In genomic region chr3L:636434-636833, dm6 we compare ENCODE assay signal across 1 fruit fly cellular context.
TF ChIP-seq lines count a peak whose summit lies in the region.

No protein-coding gene starts in this region.

TF ChIP-seq in whole organism, embryonic, 481 proteins besides CTCF, POLR2A, EP300 and RAD21 (continued from another document and continues in another):
- TF ChIP-seq scrt (GFP tag; optimal IDR thresholded peaks at IDR 0.05; lab: Kevin White, UChicago) (no peak), bsh (GFP tag; optimal IDR thresholded peaks at IDR 0.05; lab: Kevin White, UChicago) (peak; percentile 86 to 87), CG17385 (GFP tag; optimal IDR thresholded peaks at IDR 0.05; lab: Kevin White, UChicago) (peak; percentile 43), sisA (GFP tag; IDR thresholded peaks at IDR 0.05; lab: Robert Waterston, UW) (peak; percentile 72), Ssrp (tag; optimal IDR thresholded peaks at IDR 0.05; lab: Kevin White, UChicago) (peak; percentile 61), Awh (GFP tag; IDR thresholded peaks at IDR 0.05; lab: Robert Waterston, UW) (peak; percentile 74), BtbVII (GFP tag; optimal IDR thresholded peaks at IDR 0.05; lab: Kevin White, UChicago) (peak; percentile 21), NK7.1 (GFP tag; optimal IDR thresholded peaks at IDR 0.05; lab: Kevin White, UChicago) (no peak), Hmx (GFP tag; optimal IDR thresholded peaks at IDR 0.05; lab: Kevin White, UChicago) (no peak), Atf-2 (GFP tag; optimal IDR thresholded peaks at IDR 0.05; lab: Kevin White, UChicago) (peak; percentile 29), CG8478 (optimal IDR thresholded peaks at IDR 0.05; lab: Kevin White, UChicago) (no peak), Dll (GFP tag; IDR thresholded peaks at IDR 0.05; lab: Robert Waterston, UW; ENCODE audit: partially characterized antibody) (no peak), gce (GFP tag; IDR thresholded peaks at IDR 0.05; lab: Robert Waterston, UW) (peak; percentile 71; the same call in 1 of the 3 replicates), inv (GFP tag; IDR thresholded peaks at IDR 0.05; lab: Robert Waterston, UW; ENCODE audit: partially characterized antibody) (no peak), CG17802 (tag; optimal IDR thresholded peaks at IDR 0.05; lab: Kevin White, UChicago) (peak; percentile 46), Doc2 (GFP tag; IDR thresholded peaks at IDR 0.05; lab: Robert Waterston, UW) (no peak), Dref (GFP tag; IDR thresholded peaks at IDR 0.05; lab: Robert Waterston, UW) (no peak), CG12219 (GFP tag; optimal IDR thresholded peaks at IDR 0.05; lab: Kevin White, UChicago) (peak; percentile 57), esg (GFP tag; conservative IDR thresholded peaks at IDR 0.05; lab: Robert Waterston, UW) (peak; percentile 63), usp (GFP tag; optimal IDR thresholded peaks at IDR 0.05; lab: Kevin White, UChicago) (no peak), sc (optimal IDR thresholded peaks at IDR 0.05; lab: Kevin White, UChicago) (no peak), sc (GFP tag; optimal IDR thresholded peaks at IDR 0.05; lab: Kevin White, UChicago) (peak; percentile 67), CG10431 (GFP tag; optimal IDR thresholded peaks at IDR 0.05; lab: Kevin White, UChicago) (no peak), fd3F (GFP tag; optimal IDR thresholded peaks at IDR 0.05; lab: Kevin White, UChicago) (no peak), NfI (GFP tag; optimal IDR thresholded peaks at IDR 0.05; lab: Kevin White, UChicago) (no peak), tna (GFP tag; IDR thresholded peaks at IDR 0.05; lab: Robert Waterston, UW; ENCODE audit: partially characterized antibody) (no peak), D19B (GFP tag; optimal IDR thresholded peaks at IDR 0.05; lab: Kevin White, UChicago) (no peak), chn (GFP tag; optimal IDR thresholded peaks at IDR 0.05; lab: Kevin White, UChicago) (peak; percentile 57), CG2712 (tag; optimal IDR thresholded peaks at IDR 0.05; lab: Kevin White, UChicago) (peak; percentile 80), CG6813 (GFP tag; optimal IDR thresholded peaks at IDR 0.05; lab: Kevin White, UChicago) (peak; percentile 50), CG18262 (tag; optimal IDR thresholded peaks at IDR 0.05; lab: Kevin White, UChicago) (peak; percentile 75), Hr51 (GFP tag; optimal IDR thresholded peaks at IDR 0.05; lab: Kevin White, UChicago) (peak; percentile 24 to 63), CG12769 (tag; optimal IDR thresholded peaks at IDR 0.05; lab: Kevin White, UChicago) (peak; percentile 53), fu2 (GFP tag; optimal IDR thresholded peaks at IDR 0.05; lab: Kevin White, UChicago) (peak; percentile 19), CG7372 (GFP tag; IDR thresholded peaks at IDR 0.05; lab: Robert Waterston, UW) (no peak), sna (GFP tag; IDR thresholded peaks at IDR 0.05; lab: Robert Waterston, UW; ENCODE audit: partially characterized antibody) (no peak), CG7928 (GFP tag; optimal IDR thresholded peaks at IDR 0.05; lab: Kevin White, UChicago) (no peak), CG17328 (GFP tag; IDR thresholded peaks at IDR 0.05; lab: Robert Waterston, UW) (peak; percentile 82), CG16779 (GFP tag; IDR thresholded peaks at IDR 0.05; lab: Robert Waterston, UW) (no peak), Atf6 (GFP tag; IDR thresholded peaks at IDR 0.05; lab: Robert Waterston, UW) (peak; percentile 59), salm (tag; optimal IDR thresholded peaks at IDR 0.05; lab: Kevin White, UChicago) (peak; percentile 59), psq (GFP tag; optimal IDR thresholded peaks at IDR 0.05; lab: Kevin White, UChicago) (no peak), CG34376 (GFP tag; optimal IDR thresholded peaks at IDR 0.05; lab: Kevin White, UChicago) (no peak), CG11504 (tag; optimal IDR thresholded peaks at IDR 0.05; lab: Kevin White, UChicago) (peak; percentile 75), ap (GFP tag; IDR thresholded peaks at IDR 0.05; lab: Robert Waterston, UW) (peak; percentile 65), Lpt (GFP tag; optimal IDR thresholded peaks at IDR 0.05; lab: Kevin White, UChicago) (no peak), vfl (GFP tag; optimal IDR thresholded peaks at IDR 0.05; lab: Kevin White, UChicago) (no peak), grn (GFP tag; optimal IDR thresholded peaks at IDR 0.05; lab: Kevin White, UChicago) (no peak), slou (GFP tag; optimal IDR thresholded peaks at IDR 0.05; lab: Kevin White, UChicago) (no peak), disco-r (GFP tag; optimal IDR thresholded peaks at IDR 0.05; lab: Kevin White, UChicago) (no peak), Atf3 (GFP tag; optimal IDR thresholded peaks at IDR 0.05; lab: Kevin White, UChicago) (peak; percentile 13), Abd-B (GFP tag; optimal IDR thresholded peaks at IDR 0.05; lab: Kevin White, UChicago) (peak; percentile 15), onecut (GFP tag; IDR thresholded peaks at IDR 0.05; lab: Robert Waterston, UW) (peak; percentile 44), Nf-YA (GFP tag; IDR thresholded peaks at IDR 0.05; lab: Robert Waterston, UW) (no peak), Spps (tag; optimal IDR thresholded peaks at IDR 0.05; lab: Kevin White, UChicago) (peak; percentile 58), Sox102F (GFP tag; optimal IDR thresholded peaks at IDR 0.05; lab: Kevin White, UChicago) (peak; percentile 85), Xrp1 (GFP tag; IDR thresholded peaks at IDR 0.05; lab: Robert Waterston, UW) (peak; percentile 88), E2f2 (GFP tag; IDR thresholded peaks at IDR 0.05; lab: Robert Waterston, UW) (peak; percentile 31; the same call in 1 of the 2 replicates), ac (GFP tag; optimal IDR thresholded peaks at IDR 0.05; lab: Kevin White, UChicago) (peak; percentile 28), tap (tag; optimal IDR thresholded peaks at IDR 0.05; lab: Kevin White, UChicago) (peak; percentile 56), Bdp1 (GFP tag; optimal IDR thresholded peaks at IDR 0.05; lab: Kevin White, UChicago) (peak; percentile 20), pfk (GFP tag; optimal IDR thresholded peaks at IDR 0.05; lab: Kevin White, UChicago) (no peak), run (tag; optimal IDR thresholded peaks at IDR 0.05; lab: Kevin White, UChicago) (peak; percentile 9), schlank (tag; optimal IDR thresholded peaks at IDR 0.05; lab: Kevin White, UChicago) (no peak), TFAM (GFP tag; optimal IDR thresholded peaks at IDR 0.05; lab: Kevin White, UChicago) (no peak), CG9817 (tag; optimal IDR thresholded peaks at IDR 0.05; lab: Kevin White, UChicago) (peak; percentile 24), HLH3B (GFP tag; IDR thresholded peaks at IDR 0.05; lab: Robert Waterston, UW) (peak; percentile 63), repo (GFP tag; optimal IDR thresholded peaks at IDR 0.05; lab: Kevin White, UChicago) (no peak), yki (optimal IDR thresholded peaks at IDR 0.05; lab: Kevin White, UChicago) (no peak), danr (GFP tag; IDR thresholded peaks at IDR 0.05; lab: Robert Waterston, UW) (no peak), luna (GFP tag; optimal IDR thresholded peaks at IDR 0.05; lab: Kevin White, UChicago) (no peak), oc (tag; optimal IDR thresholded peaks at IDR 0.05; lab: Kevin White, UChicago) (peak; percentile 72), CG6254 (GFP tag; optimal IDR thresholded peaks at IDR 0.05; lab: Kevin White, UChicago) (peak; percentile 59), CG7786 (GFP tag; optimal IDR thresholded peaks at IDR 0.05; lab: Kevin White, UChicago) (no peak), zfh1 (GFP tag; IDR thresholded peaks at IDR 0.05; lab: Robert Waterston, UW) (peak; percentile 90), CG1529 (GFP tag; optimal IDR thresholded peaks at IDR 0.05; lab: Kevin White, UChicago) (peak; percentile 54), sob (GFP tag; IDR thresholded peaks at IDR 0.05; lab: Robert Waterston, UW) (peak; percentile 21; the same call in 1 of the 2 replicates), CG16863 (GFP tag; optimal IDR thresholded peaks at IDR 0.05; lab: Kevin White, UChicago) (peak; percentile 39), dysf (GFP tag; IDR thresholded peaks at IDR 0.05; lab: Robert Waterston, UW) (peak; percentile 62; the same call in 2 of the 3 replicates), gem (tag; optimal IDR thresholded peaks at IDR 0.05; lab: Kevin White, UChicago) (peak; percentile 82), CG30431 (GFP tag; optimal IDR thresholded peaks at IDR 0.05; lab: Kevin White, UChicago) (peak; percentile 59), CG6765 (GFP tag; optimal IDR thresholded peaks at IDR 0.05; lab: Kevin White, UChicago) (no peak), corto (GFP tag; optimal IDR thresholded peaks at IDR 0.05; lab: Kevin White, UChicago) (no peak), Nf-YB (GFP tag; optimal IDR thresholded peaks at IDR 0.05; lab: Kevin White, UChicago) (peak; percentile 37), CG31441 (GFP tag; IDR thresholded peaks at IDR 0.05; lab: Robert Waterston, UW) (peak; percentile 72), hth (optimal IDR thresholded peaks at IDR 0.05; lab: Kevin White, UChicago) (no peak), CG4617 (GFP tag; optimal IDR thresholded peaks at IDR 0.05; lab: Kevin White, UChicago; ENCODE audit: borderline replicate concordance) (no peak), p53 (GFP tag; optimal IDR thresholded peaks at IDR 0.05; lab: Kevin White, UChicago) (no peak), sd (tag; optimal IDR thresholded peaks at IDR 0.05; lab: Kevin White, UChicago) (no peak), CG12942 (GFP tag; optimal IDR thresholded peaks at IDR 0.05; lab: Kevin White, UChicago) (peak; percentile 27), CG17612 (GFP tag; IDR thresholded peaks at IDR 0.05; lab: Robert Waterston, UW) (peak; percentile 26; the same call in 1 of the 2 replicates), Deaf1 (tag; optimal IDR thresholded peaks at IDR 0.05; lab: Kevin White, UChicago) (no peak), Lhr (GFP tag; optimal IDR thresholded peaks at IDR 0.05; lab: Kevin White, UChicago) (peak; percentile 43), CG12071 (GFP tag; optimal IDR thresholded peaks at IDR 0.05; lab: Kevin White, UChicago) (peak; percentile 60), CG31388 (GFP tag; optimal IDR thresholded peaks at IDR 0.05; lab: Kevin White, UChicago) (peak; percentile 1), CG33213 (GFP tag; optimal IDR thresholded peaks at IDR 0.05; lab: Kevin White, UChicago) (peak; percentile 33), CG32772 (GFP tag; IDR thresholded peaks at IDR 0.05; lab: Robert Waterston, UW) (peak; percentile 74), CG3163 (GFP tag; optimal IDR thresholded peaks at IDR 0.05; lab: Kevin White, UChicago) (no peak), CG9215 (GFP tag; IDR thresholded peaks at IDR 0.05; lab: Robert Waterston, UW) (no peak), maf-S (GFP tag; optimal IDR thresholded peaks at IDR 0.05; lab: Kevin White, UChicago) (peak; percentile 31), tio (GFP tag; optimal IDR thresholded peaks at IDR 0.05; lab: Kevin White, UChicago) (peak; percentile 58), Mrtf (GFP tag; IDR thresholded peaks at IDR 0.05; lab: Robert Waterston, UW) (peak; percentile 72; the same call in 2 of the 3 replicates), CG13775 (GFP tag; optimal IDR thresholded peaks at IDR 0.05; lab: Kevin White, UChicago) (peak; percentile 34), CG34422 (GFP tag; IDR thresholded peaks at IDR 0.05; lab: Robert Waterston, UW) (peak; percentile 71; the same call in 2 of the 3 replicates), gsb (GFP tag; IDR thresholded peaks at IDR 0.05; lab: Robert Waterston, UW) (no peak), CG30020 (tag; optimal IDR thresholded peaks at IDR 0.05; lab: Kevin White, UChicago) (no peak), CG10565 (GFP tag; optimal IDR thresholded peaks at IDR 0.05; lab: Kevin White, UChicago) (no peak), amos (GFP tag; IDR thresholded peaks at IDR 0.05; lab: Robert Waterston, UW; ENCODE audit: partially characterized antibody) (no peak), Gug (GFP tag; IDR thresholded peaks at IDR 0.05; lab: Robert Waterston, UW) (peak; percentile 62; the same call in 3 of the 4 replicates), CG12104 (GFP tag; optimal IDR thresholded peaks at IDR 0.05; lab: Kevin White, UChicago) (no peak), CG12391 (tag; optimal IDR thresholded peaks at IDR 0.05; lab: Kevin White, UChicago) (peak; percentile 60), jigr1 (GFP tag; IDR thresholded peaks at IDR 0.05; lab: Robert Waterston, UW) (0 out of 3 replicates have a peak, but pooled peaks have one; percentile 16), Rfx (GFP tag; IDR thresholded peaks at IDR 0.05; lab: Robert Waterston, UW) (peak; percentile 36), CG6654 (GFP tag; optimal IDR thresholded peaks at IDR 0.05; lab: Kevin White, UChicago) (peak; percentile 24), ham (GFP tag; IDR thresholded peaks at IDR 0.05; lab: Robert Waterston, UW) (no peak), hkb (optimal IDR thresholded peaks at IDR 0.05; lab: Kevin White, UChicago) (no peak), hkb (GFP tag; IDR thresholded peaks at IDR 0.05; lab: Robert Waterston, UW) (peak; percentile 68), sim (GFP tag; IDR thresholded peaks at IDR 0.05; lab: Robert Waterston, UW) (peak; percentile 65; the same call in 1 of the 2 replicates), CG10979 (tag; optimal IDR thresholded peaks at IDR 0.05; lab: Kevin White, UChicago) (peak; percentile 81), CG1832 (GFP tag; optimal IDR thresholded peaks at IDR 0.05; lab: Kevin White, UChicago) (no peak), vnd (GFP tag; IDR thresholded peaks at IDR 0.05; lab: Robert Waterston, UW; ENCODE audit: partially characterized antibody) (no peak), CG1603 (tag; optimal IDR thresholded peaks at IDR 0.05; lab: Kevin White, UChicago) (peak; percentile 91), CG14014 (GFP tag; IDR thresholded peaks at IDR 0.05; lab: Robert Waterston, UW) (peak; percentile 32; the same call in 1 of the 2 replicates), CG8281 (tag; optimal IDR thresholded peaks at IDR 0.05; lab: Kevin White, UChicago) (peak; percentile 5), CG42726 (GFP tag; IDR thresholded peaks at IDR 0.05; lab: Robert Waterston, UW; ENCODE audit: partially characterized antibody) (no peak), lov (optimal IDR thresholded peaks at IDR 0.05; lab: Kevin White, UChicago) (no peak), lov (GFP tag; IDR thresholded peaks at IDR 0.05; lab: Robert Waterston, UW) (0 out of 3 replicates have a peak, but pooled peaks have one; percentile 69), CG10654 (GFP tag; optimal IDR thresholded peaks at IDR 0.05; lab: Kevin White, UChicago) (peak; percentile 33), CG6175 (GFP tag; IDR thresholded peaks at IDR 0.05; lab: Robert Waterston, UW) (no peak), Camta (GFP tag; optimal IDR thresholded peaks at IDR 0.05; lab: Kevin White, UChicago) (peak; percentile 16), Med (GFP tag; lab: Kevin White, UChicago) (peak; percentile 89), CG14667 (GFP tag; IDR thresholded peaks at IDR 0.05; lab: Robert Waterston, UW) (peak; percentile 69), CG10959 (GFP tag; IDR thresholded peaks at IDR 0.05; lab: Robert Waterston, UW) (peak; percentile 65)
